Fruit fly (Drosophila melanogaster): Measurements from ENCODE around the gene lbe.

DNA sequence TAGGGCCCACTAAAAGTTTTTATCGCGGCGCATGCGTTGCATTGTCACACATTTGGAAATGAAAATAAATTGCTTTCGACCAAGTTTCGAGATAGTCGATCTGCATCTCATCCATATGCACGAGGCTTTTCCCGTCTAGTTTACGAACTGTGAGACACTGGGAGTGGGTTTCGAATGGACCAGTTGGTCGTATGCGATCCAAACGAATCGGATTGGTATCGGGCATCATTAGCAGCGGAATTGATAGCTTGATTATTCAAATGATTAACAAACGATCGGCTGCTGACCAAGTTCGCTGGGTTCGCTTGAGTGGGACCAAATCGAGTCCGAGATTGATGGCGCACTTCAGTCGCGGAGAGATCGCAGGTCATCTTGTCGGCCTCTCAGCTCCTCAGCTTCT lies 6.2 kb downstream of the lbe start:
- no peak for TF ChIP-seq CG4496 (GFP tag; IDR thresholded peaks at IDR 0.05)
- TF ChIP-seq Pif1B (GFP tag; optimal IDR thresholded peaks at IDR 0.05): no peak
- no peak for TF ChIP-seq CG17806 (tag; optimal IDR thresholded peaks at IDR 0.05)
- TF ChIP-seq Ets98B (GFP tag; IDR thresholded peaks at IDR 0.05): no peak
- no peak for TF ChIP-seq CG10348 (GFP tag; IDR thresholded peaks at IDR 0.05)
- no peak for TF ChIP-seq EcR (GFP tag; optimal IDR thresholded peaks at IDR 0.05)
- no peak for TF ChIP-seq CG13204 (GFP tag; optimal IDR thresholded peaks at IDR 0.05)
- TF ChIP-seq CG34367 (tag; optimal IDR thresholded peaks at IDR 0.05): no peak
- TF ChIP-seq CG14655 (GFP tag; optimal IDR thresholded peaks at IDR 0.05): no peak
- no peak for TF ChIP-seq gl (tag; optimal IDR thresholded peaks at IDR 0.05)
- TF ChIP-seq CG15710 (tag; optimal IDR thresholded peaks at IDR 0.05): no peak
- TF ChIP-seq CG9948 (tag; optimal IDR thresholded peaks at IDR 0.05): no peak

Data from whole organism, pupa.